Fruit fly (Drosophila melanogaster): Measurements from ENCODE around the gene RhoGAP71E.

dm6 chr3L:15563058-15563850, 25.4 kb upstream of the RhoGAP71E start, which contains the start of the genes CG7739 and SCCRO:
- TF ChIP-seq CG8478 (optimal IDR thresholded peaks at IDR 0.05) (no peak), CTCF (optimal IDR thresholded peaks at IDR 0.05) (no peak)

All from S2 (cell line).